Fruit fly (Drosophila melanogaster): Measurements from ENCODE around the gene hb.

The hb gene

dm6 chr3R:8744198-8744597, 46.6 kb upstream of the hb start (continued):
- TF ChIP-seq Gug (GFP tag; IDR thresholded peaks at IDR 0.05) (peak; percentile 28; the same call in 1 of the 4 replicates), Hr3 (GFP tag; optimal IDR thresholded peaks at IDR 0.05) (peak; percentile 27), schlank (tag; optimal IDR thresholded peaks at IDR 0.05) (no peak), fd102C (GFP tag; optimal IDR thresholded peaks at IDR 0.05) (no peak), rib (GFP tag; IDR thresholded peaks at IDR 0.05) (no peak), CG4404 (GFP tag; IDR thresholded peaks at IDR 0.05) (0 out of 2 replicates have a peak, but pooled peaks have one; percentile 15), CG17802 (tag; optimal IDR thresholded peaks at IDR 0.05) (no peak), lbe (GFP tag; optimal IDR thresholded peaks at IDR 0.05) (no peak), CG11695 (GFP tag; IDR thresholded peaks at IDR 0.05) (peak; percentile 42; the same call in 2 of the 3 replicates), Dll (GFP tag; IDR thresholded peaks at IDR 0.05; ENCODE audit: partially characterized antibody) (no peak), CG10274 (GFP tag; optimal IDR thresholded peaks at IDR 0.05) (no peak), gsb (GFP tag; IDR thresholded peaks at IDR 0.05) (0 out of 2 replicates have a peak, but pooled peaks have one; percentile 10), CG12236 (GFP tag; optimal IDR thresholded peaks at IDR 0.05) (no peak), shn (GFP tag; optimal IDR thresholded peaks at IDR 0.05) (peak; percentile 4), gsb-n (tag; optimal IDR thresholded peaks at IDR 0.05) (peak; percentile 15), CG7271 (tag; optimal IDR thresholded peaks at IDR 0.05) (no peak), btn (GFP tag; optimal IDR thresholded peaks at IDR 0.05) (no peak), Fer1 (GFP tag; optimal IDR thresholded peaks at IDR 0.05) (peak; percentile 45), Sry-δ (GFP tag; optimal IDR thresholded peaks at IDR 0.05) (no peak), toy (GFP tag; IDR thresholded peaks at IDR 0.05) (no peak), tna (GFP tag; IDR thresholded peaks at IDR 0.05; ENCODE audit: partially characterized antibody) (no peak), CG10147 (GFP tag; optimal IDR thresholded peaks at IDR 0.05) (no peak), CG6254 (GFP tag; optimal IDR thresholded peaks at IDR 0.05) (no peak), CG6683 (GFP tag; optimal IDR thresholded peaks at IDR 0.05) (no peak), CG7786 (GFP tag; optimal IDR thresholded peaks at IDR 0.05) (peak; percentile 23), Mad (GFP tag; optimal IDR thresholded peaks at IDR 0.05) (peak; percentile 35), CG8089 (GFP tag; optimal IDR thresholded peaks at IDR 0.05) (peak; percentile 11), gfzf (GFP tag; optimal IDR thresholded peaks at IDR 0.05) (no peak), fru (optimal IDR thresholded peaks at IDR 0.05) (no peak), CG2889 (GFP tag; IDR thresholded peaks at IDR 0.05) (no peak)

- no peak for TF ChIP-seq CG6654 (GFP tag; optimal IDR thresholded peaks at IDR 0.05)
- no peak for TF ChIP-seq CG6791 (GFP tag; IDR thresholded peaks at IDR 0.05; ENCODE audit: partially characterized antibody)
- TF ChIP-seq twi (tag; optimal IDR thresholded peaks at IDR 0.05), result no peak
- no peak for TF ChIP-seq Pdp1 (GFP tag; optimal IDR thresholded peaks at IDR 0.05)
- TF ChIP-seq CG1024 (GFP tag; IDR thresholded peaks at IDR 0.05), result no peak
- no peak for TF ChIP-seq Hr51 (GFP tag; optimal IDR thresholded peaks at IDR 0.05)
Observed at dm6 chr3R:8742661-8743060, 45.0 kb upstream of the hb start.

- TF ChIP-seq Sry-β (GFP tag; optimal IDR thresholded peaks at IDR 0.05) (no peak), CG5245 (GFP tag; optimal IDR thresholded peaks at IDR 0.05) (no peak), bsh (GFP tag; optimal IDR thresholded peaks at IDR 0.05) (no peak), Nf-YA (GFP tag; IDR thresholded peaks at IDR 0.05) (no peak), tio (GFP tag; optimal IDR thresholded peaks at IDR 0.05) (no peak), CG7963 (GFP tag; IDR thresholded peaks at IDR 0.05; ENCODE audit: partially characterized antibody) (no peak), Ptx1 (GFP tag; IDR thresholded peaks at IDR 0.05) (no peak), HLHmδ (GFP tag; optimal IDR thresholded peaks at IDR 0.05) (no peak), CG31224 (GFP tag; IDR thresholded peaks at IDR 0.05) (no peak), Bgb (GFP tag; IDR thresholded peaks at IDR 0.05; ENCODE audit: partially characterized antibody) (no peak), CG3065 (GFP tag; optimal IDR thresholded peaks at IDR 0.05) (no peak), Neu2 (GFP tag; optimal IDR thresholded peaks at IDR 0.05; ENCODE audit: borderline replicate concordance) (no peak), gt (GFP tag; IDR thresholded peaks at IDR 0.05) (no peak), sens (GFP tag) (peak; percentile 58), CG18764 (GFP tag; optimal IDR thresholded peaks at IDR 0.05) (no peak)
Observed at dm6 chr3R:8741941-8742340, 44.3 kb upstream of the hb start.

All from whole organism, embryonic.